Fruit fly (Drosophila melanogaster) whole organism, wandering third instar larva: ENCODE data around the gene CG43307.

Source experiments
- Abd-B ChIP-seq: fragments of >200 bp; optimal IDR thresholded peaks from 2 replicates; lab custom pipeline; 2017; ENCODE audit warnings: missing biosample characterization, missing genetic modification characterization
- CG32264 ChIP-seq: fragments of 200-800 bp; sonication (Bioruptor generic); optimal IDR thresholded peaks from 2 replicates; lab custom pipeline; 2016; ENCODE audit warnings: missing biosample characterization, missing genetic modification characterization
- CG9705 ChIP-seq: fragments of 200-800 bp; sonication (Bioruptor generic); optimal IDR thresholded peaks from 2 replicates; lab custom pipeline; 2018; ENCODE audit warnings: missing biosample characterization, mild to moderate bottlenecking, missing genetic modification characterization
- CrebA ChIP-seq: fragments of 200-800 bp; sonication (Bioruptor generic); optimal IDR thresholded peaks from 2 replicates; lab custom pipeline; 2016; ENCODE audit warnings: missing biosample characterization, mild to moderate bottlenecking, missing genetic modification characterization, borderline replicate concordance
- Dfd ChIP-seq: fragments of >200 bp; optimal IDR thresholded peaks from 2 replicates; lab custom pipeline; 2017; ENCODE audit warnings: missing biosample characterization, missing genetic modification characterization
- Dif ChIP-seq: fragments of 200-275, 200-300 bp; sonication (Bioruptor generic); optimal IDR thresholded peaks from 2 replicates; lab custom pipeline; 2018; ENCODE audit warnings: missing biosample characterization, missing genetic modification characterization; ENCODE audit not compliant: partially characterized antibody
- Hr78 ChIP-seq: fragments of >200 bp; optimal IDR thresholded peaks from 2 replicates; lab custom pipeline; 2017; ENCODE audit warnings: missing biosample characterization, missing genetic modification characterization
- Hr83 ChIP-seq: fragments of 200-300 bp; sonication (Bioruptor generic); optimal IDR thresholded peaks from 2 replicates; lab custom pipeline; 2016; ENCODE audit warnings: missing biosample characterization, mild to moderate bottlenecking, missing genetic modification characterization, moderate library complexity; ENCODE audit not compliant: poor library complexity, severe bottlenecking
- Jra ChIP-seq: sonication (Bioruptor generic); optimal IDR thresholded peaks from 2 replicates; lab custom pipeline; 2016; ENCODE audit warnings: missing biosample characterization, missing genetic modification characterization
- Myc ChIP-seq: fragments of >200 bp; optimal IDR thresholded peaks from 2 replicates; lab custom pipeline; 2017
- OdsH ChIP-seq: fragments of 200-800 bp; sonication (Bioruptor generic); optimal IDR thresholded peaks from 2 replicates; lab custom pipeline; 2016; ENCODE audit warnings: missing biosample characterization, mild to moderate bottlenecking, missing genetic modification characterization
- Sp1 ChIP-seq: fragments of 200-800 bp; sonication (Bioruptor generic); optimal IDR thresholded peaks from 3 replicates; lab custom pipeline; 2019; ENCODE audit warnings: missing biosample characterization, mild to moderate bottlenecking, missing genetic modification characterization, moderate library complexity
- Vsx2 ChIP-seq: fragments of 200-300, 225-300 bp; sonication (Bioruptor generic); optimal IDR thresholded peaks from 2 replicates; lab custom pipeline; 2018; ENCODE audit warnings: missing biosample characterization, missing genetic modification characterization; ENCODE audit not compliant: partially characterized antibody
- br ChIP-seq: fragments of 200-800 bp; sonication (Bioruptor generic); optimal IDR thresholded peaks from 2 replicates; lab custom pipeline; 2016; ENCODE audit warnings: missing biosample characterization, missing genetic modification characterization
- brk ChIP-seq: fragments of 200-800 bp; sonication (Bioruptor generic); optimal IDR thresholded peaks from 2 replicates; lab custom pipeline; 2016; ENCODE audit warnings: missing biosample characterization, mild to moderate bottlenecking, missing genetic modification characterization
- dl ChIP-seq, 2 experiments: fragments of 175-275, 200-275 bp in 1 of 2; fragments of 200-275 bp in 1 of 2; sonication (Bioruptor generic); optimal IDR thresholded peaks; lab custom pipeline; 2018; ENCODE audit warnings: mild to moderate bottlenecking in 2 of 2, missing biosample characterization in 2 of 2, missing genetic modification characterization in 2 of 2, moderate library complexity in 2 of 2; ENCODE audit not compliant: partially characterized antibody in 2 of 2, insufficient read depth in 1 of 2
- dsf ChIP-seq: sonication (Bioruptor generic); optimal IDR thresholded peaks from 2 replicates; lab custom pipeline; 2016; ENCODE audit warnings: missing biosample characterization, missing genetic modification characterization, borderline replicate concordance
- ey ChIP-seq: fragments of 200-800 bp; sonication (Bioruptor generic); optimal IDR thresholded peaks from 2 replicates; lab custom pipeline; 2016; ENCODE audit warnings: missing biosample characterization, missing genetic modification characterization
- foxo ChIP-seq, 2 experiments: fragments of 200-800 bp; sonication (Bioruptor generic); optimal IDR thresholded peaks; 2 replicates in 1 of 2; 3 replicates in 1 of 2; lab custom pipeline; 2016 to 2017; ENCODE audit warnings: missing biosample characterization in 2 of 2, missing genetic modification characterization in 2 of 2
- fru ChIP-seq: fragments of 200-800 bp; sonication (Bioruptor generic); optimal IDR thresholded peaks from 3 replicates; lab custom pipeline; 2016; ENCODE audit warnings: missing biosample characterization, mild to moderate bottlenecking, missing genetic modification characterization
- h ChIP-seq: fragments of 200-800 bp; sonication (Bioruptor generic); optimal IDR thresholded peaks from 3 replicates; lab custom pipeline; 2016; ENCODE audit warnings: missing biosample characterization, mild to moderate bottlenecking, missing genetic modification characterization
- lola ChIP-seq: fragments of >200 bp; optimal IDR thresholded peaks from 2 replicates; lab custom pipeline; 2017; ENCODE audit warnings: missing biosample characterization, missing genetic modification characterization
- pan ChIP-seq: fragments of >200 bp; optimal IDR thresholded peaks from 2 replicates; lab custom pipeline; 2017
- rgr ChIP-seq: fragments of 200-800 bp; sonication (Bioruptor generic); optimal IDR thresholded peaks from 3 replicates; lab custom pipeline; 2016; ENCODE audit warnings: missing biosample characterization, mild to moderate bottlenecking, missing genetic modification characterization
- sage ChIP-seq: fragments of 200-800 bp; sonication (Bioruptor generic); optimal IDR thresholded peaks from 2 replicates; lab custom pipeline; 2016; ENCODE audit warnings: missing biosample characterization, mild to moderate bottlenecking, missing genetic modification characterization
- sv ChIP-seq: fragments of 200-800 bp; sonication (Bioruptor generic); optimal IDR thresholded peaks from 3 replicates; lab custom pipeline; 2016; ENCODE audit warnings: missing biosample characterization, missing genetic modification characterization
- tai ChIP-seq: sonication (Bioruptor generic); optimal IDR thresholded peaks from 2 replicates; lab custom pipeline; 2016; ENCODE audit warnings: missing biosample characterization, missing genetic modification characterization
- usp ChIP-seq: fragments of >200 bp; optimal IDR thresholded peaks from 2 replicates; lab custom pipeline; 2017; ENCODE audit warnings: missing biosample characterization, missing genetic modification characterization

The CG43307 gene

dm6 chr2L:5789268-5789667, 22.1 kb upstream of the CG43307 start:
- TF ChIP-seq dl (GFP tag; optimal IDR thresholded peaks at IDR 0.05; lab: Kevin White, UChicago; ENCODE audit: insufficient read depth in 1 of 2, partially characterized antibody in 2 of 2) (no peak), CrebA (GFP tag; lab: Kevin White, UChicago) (no peak), pan (no peak), brk (GFP tag; lab: Kevin White, UChicago) (no peak), tai (GFP tag; lab: Kevin White, UChicago) (no peak), CG9705 (GFP tag; lab: Kevin White, UChicago) (no peak), Vsx2 (GFP tag; lab: Kevin White, UChicago) (no peak)

- TF ChIP-seq h (GFP tag; lab: Kevin White, UChicago) (peak; percentile 44), fru (GFP tag; lab: Kevin White, UChicago) (peak; percentile 18), foxo (GFP tag; optimal IDR thresholded peaks at IDR 0.05; lab: Kevin White, UChicago) (no peak)
Measured at dm6 chr2L:5790799-5791526, 20.4 kb upstream of the CG43307 start.

dm6 chr2L:5793098-5793497, 18.3 kb upstream of the CG43307 start:
- TF ChIP-seq OdsH (GFP tag; lab: Kevin White, UChicago) (no peak), usp (GFP tag; lab: Kevin White, UChicago) (no peak), tai (GFP tag; lab: Kevin White, UChicago) (no peak), Hr78 (no peak), Dfd (GFP tag; lab: Kevin White, UChicago) (no peak), dl (GFP tag; optimal IDR thresholded peaks at IDR 0.05; lab: Kevin White, UChicago; ENCODE audit: insufficient read depth in 1 of 2, partially characterized antibody in 2 of 2) (no peak), sage (GFP tag; lab: Kevin White, UChicago) (no peak), CG32264 (GFP tag; lab: Kevin White, UChicago) (no peak), pan (no peak), Vsx2 (GFP tag; lab: Kevin White, UChicago) (no peak), lola (GFP tag; lab: Kevin White, UChicago) (no peak), dsf (no peak), Dif (GFP tag; lab: Kevin White, UChicago) (no peak), Hr83 (GFP tag; lab: Kevin White, UChicago) (no peak)
- TF ChIP-seq, all 38 proteins: peak for 0

dm6 chr2L:5795192-5795591, 16.2 kb upstream of the CG43307 start:
- TF ChIP-seq OdsH (GFP tag; lab: Kevin White, UChicago): no peak
- TF ChIP-seq rgr (GFP tag; lab: Kevin White, UChicago): no peak
- TF ChIP-seq Myc (lab: Kevin White, UChicago): no peak
- no peak for TF ChIP-seq brk (GFP tag; lab: Kevin White, UChicago)
- no peak for TF ChIP-seq sv
- TF ChIP-seq foxo (GFP tag; optimal IDR thresholded peaks at IDR 0.05; lab: Kevin White, UChicago): no peak
- TF ChIP-seq Sp1 (GFP tag; lab: Kevin White, UChicago): no peak
- TF ChIP-seq Dif (GFP tag; lab: Kevin White, UChicago): no peak
- TF ChIP-seq br (GFP tag; lab: Kevin White, UChicago): no peak
- no peak for TF ChIP-seq pan
- no peak for TF ChIP-seq fru (GFP tag; lab: Kevin White, UChicago)
- no peak for TF ChIP-seq ey
- no peak for TF ChIP-seq h (GFP tag; lab: Kevin White, UChicago)
- TF ChIP-seq Jra (GFP tag; lab: Kevin White, UChicago): no peak

dm6 chr2L:5797977-5798376, 13.4 kb upstream of the CG43307 start:
- no peak for TF ChIP-seq CG9705 (GFP tag; lab: Kevin White, UChicago)
- TF ChIP-seq tai (GFP tag; lab: Kevin White, UChicago): no peak
- TF ChIP-seq sv: peak; percentile 35

dm6 chr2L:5798629-5799028, 12.7 kb upstream of the CG43307 start:
- no peak for TF ChIP-seq Abd-B (GFP tag; lab: Kevin White, UChicago)
- no peak for TF ChIP-seq pan
